Worm (Caenorhabditis elegans) whole organism, mixed stage, embryonic: ENCODE results near the gene lec-6.

Experiments
- M03D4.4 ChIP-seq: sonication (generic microtip); optimal IDR thresholded peaks from 2 replicates; lab custom pipeline; 2017; ENCODE audit warnings: mild to moderate bottlenecking, missing genetic modification characterization, missing compliant biosample characterization
- bed-3 ChIP-seq: fragments of 200-800 bp; sonication (Bioruptor generic); optimal IDR thresholded peaks from 3 replicates; lab custom pipeline; 2018; ENCODE audit warnings: mild to moderate bottlenecking, missing genetic modification characterization, moderate library complexity, missing compliant biosample characterization
- blmp-1 ChIP-seq: fragments of 150-350 bp; optimal IDR thresholded peaks from 2 replicates; lab custom pipeline; 2014; ENCODE audit warnings: missing biosample characterization, missing genetic modification characterization
- ceh-39 ChIP-seq: fragments of 150-350 bp; optimal IDR thresholded peaks from 2 replicates; lab custom pipeline; 2014; ENCODE audit warnings: missing biosample characterization, missing genetic modification characterization
- ceh-43 ChIP-seq: fragments of 200-800 bp; sonication (Bioruptor generic); optimal IDR thresholded peaks from 2 replicates; lab custom pipeline; 2018; ENCODE audit warnings: mild to moderate bottlenecking, missing genetic modification characterization, moderate library complexity, missing compliant biosample characterization
- ceh-83 ChIP-seq: fragments of 200-800 bp; sonication (Bioruptor generic); optimal IDR thresholded peaks from 2 replicates; lab custom pipeline; 2018; ENCODE audit warnings: mild to moderate bottlenecking, missing genetic modification characterization, missing compliant biosample characterization
- ces-1 ChIP-seq: fragments of 150-350 bp; optimal IDR thresholded peaks from 2 replicates; lab custom pipeline; 2014; ENCODE audit warnings: missing biosample characterization, missing genetic modification reagents, missing genetic modification characterization
- cnd-1 ChIP-seq: fragments of 200-800 bp; sonication (Bioruptor generic); optimal IDR thresholded peaks from 2 replicates; lab custom pipeline; 2018; ENCODE audit warnings: mild to moderate bottlenecking, missing genetic modification characterization, missing compliant biosample characterization
- drap-1 ChIP-seq: fragments of 200-800 bp; sonication (Bioruptor generic); optimal IDR thresholded peaks from 3 replicates; lab custom pipeline; 2018; ENCODE audit warnings: mild to moderate bottlenecking, missing genetic modification characterization, missing compliant biosample characterization
- elt-3 ChIP-seq: fragments of 150-350 bp; optimal IDR thresholded peaks from 2 replicates; lab custom pipeline; 2014; ENCODE audit warnings: missing biosample characterization, missing genetic modification characterization
- flh-1 ChIP-seq: fragments of 200-800 bp; sonication (Bioruptor generic); optimal IDR thresholded peaks from 2 replicates; lab custom pipeline; 2018; ENCODE audit warnings: mild to moderate bottlenecking, missing genetic modification characterization, moderate library complexity, missing compliant biosample characterization
- ham-2 ChIP-seq: fragments of 200-800 bp; sonication (Bioruptor generic); optimal IDR thresholded peaks from 2 replicates; lab custom pipeline; 2018; ENCODE audit warnings: mild to moderate bottlenecking, missing genetic modification characterization, missing compliant biosample characterization
- hlh-1 ChIP-seq: fragments of 150-350 bp; optimal IDR thresholded peaks from 2 replicates; lab custom pipeline; 2014; ENCODE audit warnings: missing biosample characterization, missing genetic modification reagents, missing genetic modification characterization
- lin-13 ChIP-seq: fragments of 150-350 bp; optimal IDR thresholded peaks from 2 replicates; lab custom pipeline; 2014; ENCODE audit warnings: missing biosample characterization, missing genetic modification characterization
- lsy-2 ChIP-seq: fragments of 150-350 bp; optimal IDR thresholded peaks from 2 replicates; lab custom pipeline; 2014; ENCODE audit warnings: missing biosample characterization, missing genetic modification characterization
- mab-5 ChIP-seq: fragments of 150-350 bp; optimal IDR thresholded peaks from 2 replicates; lab custom pipeline; 2014; ENCODE audit warnings: missing biosample characterization, missing genetic modification characterization
- mep-1 ChIP-seq: fragments of 150-350 bp; optimal IDR thresholded peaks from 2 replicates; lab custom pipeline; 2017; ENCODE audit warnings: missing biosample characterization, missing genetic modification reagents, missing genetic modification characterization, inconsistent platforms
- mls-2 ChIP-seq: sonication (generic microtip); optimal IDR thresholded peaks from 2 replicates; lab custom pipeline; 2016; ENCODE audit warnings: mild to moderate bottlenecking, missing genetic modification characterization, moderate library complexity, missing compliant biosample characterization
- nhr-12 ChIP-seq: fragments of 150-350 bp; optimal IDR thresholded peaks from 2 replicates; lab custom pipeline; 2014; ENCODE audit warnings: missing biosample characterization, missing genetic modification characterization
- nhr-2 ChIP-seq: fragments of 150-350 bp; optimal IDR thresholded peaks from 2 replicates; lab custom pipeline; 2014; ENCODE audit warnings: missing biosample characterization, missing genetic modification characterization
- nhr-237 ChIP-seq: fragments of 150-350 bp; optimal IDR thresholded peaks from 2 replicates; lab custom pipeline; 2014; ENCODE audit warnings: missing biosample characterization, missing genetic modification characterization
- nhr-28 ChIP-seq: fragments of 150-350 bp; optimal IDR thresholded peaks from 2 replicates; lab custom pipeline; 2014; ENCODE audit warnings: missing biosample characterization, missing genetic modification characterization
- nhr-76 ChIP-seq: sonication (generic microtip); optimal IDR thresholded peaks from 2 replicates; lab custom pipeline; 2017; ENCODE audit warnings: missing biosample characterization, missing genetic modification characterization
- pha-4 ChIP-seq: fragments of 150-350 bp; optimal IDR thresholded peaks from 2 replicates; lab custom pipeline; 2018; ENCODE audit warnings: missing biosample characterization, missing genetic modification reagents, missing genetic modification characterization
- sem-2 ChIP-seq: fragments of 200-800 bp; sonication (Bioruptor generic); optimal IDR thresholded peaks from 2 replicates; lab custom pipeline; 2018; ENCODE audit warnings: mild to moderate bottlenecking, missing genetic modification characterization, missing compliant biosample characterization
- snpc-4 ChIP-seq: fragments of 150-350 bp; optimal IDR thresholded peaks from 2 replicates; lab custom pipeline; 2014; ENCODE audit warnings: missing biosample characterization, missing genetic modification characterization
- sptf-1 ChIP-seq: sonication (generic microtip); optimal IDR thresholded peaks from 2 replicates; lab custom pipeline; 2017; ENCODE audit warnings: mild to moderate bottlenecking, missing genetic modification characterization, moderate library complexity, missing compliant biosample characterization
- tbx-8 ChIP-seq: fragments of 200-800 bp; sonication (Bioruptor generic); optimal IDR thresholded peaks from 2 replicates; lab custom pipeline; 2018; ENCODE audit warnings: mild to moderate bottlenecking, missing genetic modification characterization, moderate library complexity, missing compliant biosample characterization
- unc-120 ChIP-seq: sonication (generic microtip); optimal IDR thresholded peaks from 2 replicates; lab custom pipeline; 2017; ENCODE audit warnings: missing genetic modification characterization, missing compliant biosample characterization; ENCODE audit not compliant: poor library complexity, severe bottlenecking
- unc-39 ChIP-seq: fragments of 150-350 bp; optimal IDR thresholded peaks from 2 replicates; lab custom pipeline; 2014; ENCODE audit warnings: missing biosample characterization, missing genetic modification characterization
- unc-62 ChIP-seq: fragments of 150-350 bp; optimal IDR thresholded peaks from 2 replicates; lab custom pipeline; 2014; ENCODE audit warnings: missing biosample characterization, missing genetic modification reagents, missing genetic modification characterization
- zip-8 ChIP-seq: fragments of 150-350 bp; optimal IDR thresholded peaks from 2 replicates; lab custom pipeline; 2014; ENCODE audit warnings: missing biosample characterization, missing genetic modification characterization
- ztf-11 ChIP-seq: fragments of 150-350 bp; optimal IDR thresholded peaks from 2 replicates; lab custom pipeline; 2014; ENCODE audit warnings: missing biosample characterization, missing genetic modification characterization

The lec-6 gene

DNA sequence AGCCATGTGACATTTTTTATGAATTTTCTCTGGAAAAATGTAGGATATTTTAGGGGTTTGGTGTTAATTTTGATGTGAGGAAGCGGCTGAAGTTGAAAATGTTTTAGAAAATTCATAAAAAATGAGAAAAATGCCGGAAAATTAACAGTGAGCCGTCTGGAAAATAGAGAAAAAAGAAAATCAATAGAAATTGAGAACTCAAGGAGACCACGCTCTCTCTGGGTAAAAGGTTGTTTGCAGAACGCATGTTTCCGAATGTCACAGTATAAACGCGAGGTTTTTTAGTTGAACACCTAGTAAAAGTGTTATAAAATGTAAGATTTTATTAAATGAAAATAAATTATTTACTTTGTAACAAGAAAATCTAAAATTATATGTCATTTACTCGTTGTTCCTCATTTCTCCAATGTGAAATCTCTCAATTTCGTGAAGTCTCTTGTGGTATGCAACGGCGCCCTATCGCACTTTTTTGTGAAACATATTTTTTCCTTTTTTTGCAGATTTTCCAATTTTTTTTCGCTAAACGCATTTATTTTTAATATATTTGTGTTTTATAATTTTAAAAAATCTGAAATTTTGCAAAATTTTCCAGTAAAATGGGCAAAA, 40.1 kb upstream of the lec-6 start, which contains the start of the genes tag-266 and tag-267:
Gene tag-266, minus strand, starts transcription at position 29 of the 606 bp plus-strand sequence.
Gene tag-267, plus strand, starts transcription at position 593 of the 606 bp plus-strand sequence.
- TF ChIP-seq unc-39 (no peak), zip-8 (tag; lab: Kevin White, UChicago) (no peak), lsy-2 (tag; lab: Kevin White, UChicago) (peak; percentile 70), sptf-1 (tag; lab: Kevin White, UChicago) (peak; percentile 89), cnd-1 (peak; percentile 65), ceh-83 (GFP tag; lab: Kevin White, UChicago) (peak; percentile 5), nhr-28 (tag; lab: Kevin White, UChicago) (no peak), ztf-11 (tag; lab: Kevin White, UChicago) (no peak), sem-2 (GFP tag; lab: Kevin White, UChicago) (peak; percentile 28), snpc-4 (tag; lab: Kevin White, UChicago) (no peak), drap-1 (GFP tag; lab: Kevin White, UChicago) (peak; percentile 61), mab-5 (tag; lab: Kevin White, UChicago) (no peak), ceh-39 (tag; lab: Kevin White, UChicago) (peak; percentile 4), hlh-1 (tag; lab: Kevin White, UChicago) (no peak), nhr-12 (tag; lab: Kevin White, UChicago) (no peak), blmp-1 (tag; lab: Kevin White, UChicago) (no peak), nhr-237 (peak; percentile 79), bed-3 (peak; percentile 64), elt-3 (tag; lab: Kevin White, UChicago) (no peak), nhr-76 (no peak), M03D4.4 (tag; lab: Kevin White, UChicago) (peak; percentile 64), pha-4 (no peak), nhr-2 (no peak), ces-1 (peak; percentile 63), mls-2 (tag; lab: Kevin White, UChicago) (peak; percentile 35), unc-120 (tag; lab: Kevin White, UChicago) (peak; percentile 15), tbx-8 (peak; percentile 65), unc-62 (GFP tag; lab: Kevin White, UChicago) (no peak), mep-1 (tag; lab: Kevin White, UChicago) (peak; percentile 63), ceh-43 (no peak), lin-13 (peak; percentile 41)

DNA sequence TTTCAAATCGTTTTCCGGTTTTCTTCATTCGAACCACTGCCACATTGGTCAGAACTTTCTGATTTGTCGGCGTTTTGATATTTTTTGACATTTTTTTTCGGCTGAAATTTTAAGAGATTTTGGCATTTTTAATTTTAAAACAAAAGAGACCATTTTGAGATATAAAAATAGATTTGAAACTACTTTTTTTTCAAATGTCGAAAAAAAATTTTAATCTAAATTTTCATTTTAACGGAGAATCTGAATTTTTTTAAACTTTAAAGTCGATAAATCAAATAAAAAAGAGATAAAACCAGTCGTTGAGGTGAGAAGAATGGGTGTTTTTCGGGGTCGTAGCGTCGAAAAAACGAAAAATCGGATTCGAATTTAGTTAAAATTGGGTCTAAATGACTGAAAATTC, 38.2 kb upstream of the lec-6 start, which contains the start of gene sbds-1:
Gene sbds-1, minus strand, starts transcription at position 101 of the 400 bp plus-strand sequence.
- TF ChIP-seq ces-1 (no peak), unc-39 (no peak), tbx-8 (no peak), ztf-11 (tag; lab: Kevin White, UChicago) (no peak), nhr-12 (tag; lab: Kevin White, UChicago) (no peak), sem-2 (GFP tag; lab: Kevin White, UChicago) (no peak), nhr-237 (no peak), elt-3 (tag; lab: Kevin White, UChicago) (no peak), unc-120 (tag; lab: Kevin White, UChicago) (no peak), zip-8 (tag; lab: Kevin White, UChicago) (no peak), cnd-1 (no peak), M03D4.4 (tag; lab: Kevin White, UChicago) (no peak), drap-1 (GFP tag; lab: Kevin White, UChicago) (no peak), lin-13 (no peak), flh-1 (GFP tag; lab: Kevin White, UChicago) (no peak), bed-3 (no peak), lsy-2 (tag; lab: Kevin White, UChicago) (no peak)
- TF ChIP-seq, all 35 proteins: peak for 0

DNA sequence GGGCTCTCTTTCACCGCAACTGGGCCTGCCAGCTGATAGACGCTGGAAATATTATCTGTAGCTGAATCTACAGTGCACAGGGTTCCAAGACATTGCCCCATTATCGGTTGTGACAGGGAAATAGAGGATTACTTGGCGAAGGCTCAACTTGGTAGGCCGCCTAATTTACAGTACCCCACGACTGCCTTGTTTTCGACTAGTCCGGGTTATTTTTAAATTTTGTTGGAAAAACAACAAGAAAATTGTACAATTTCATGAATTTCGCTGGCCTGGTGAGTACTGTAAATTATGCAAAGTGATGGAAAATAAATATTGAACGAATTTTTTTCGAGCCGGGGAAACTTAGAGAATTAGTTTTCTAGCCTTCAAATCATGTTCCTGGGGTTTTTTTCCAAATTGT, 35.9 kb upstream of the lec-6 start, which contains the start of gene T19C3.7:
Gene T19C3.7, minus strand, starts transcription at position 101 of the 400 bp plus-strand sequence.
- TF ChIP-seq cnd-1 (no peak), elt-3 (tag; lab: Kevin White, UChicago) (no peak), mep-1 (tag; lab: Kevin White, UChicago) (no peak), nhr-76 (no peak), bed-3 (no peak), hlh-1 (tag; lab: Kevin White, UChicago) (no peak), mab-5 (tag; lab: Kevin White, UChicago) (no peak), tbx-8 (no peak), sptf-1 (tag; lab: Kevin White, UChicago) (no peak), ces-1 (no peak), drap-1 (GFP tag; lab: Kevin White, UChicago) (no peak), lin-13 (no peak), ceh-39 (tag; lab: Kevin White, UChicago) (no peak), ham-2 (GFP tag; lab: Kevin White, UChicago) (no peak), sem-2 (GFP tag; lab: Kevin White, UChicago) (no peak), nhr-28 (tag; lab: Kevin White, UChicago) (no peak), unc-39 (no peak), mls-2 (tag; lab: Kevin White, UChicago) (no peak), zip-8 (tag; lab: Kevin White, UChicago) (no peak)
- TF ChIP-seq, all 35 proteins: peak for 0
